Fruit fly (Drosophila melanogaster): Measurements from ENCODE around the gene CG18558.
A peak's percentile ranks its signal among the peaks of the same experiment; 100 is the strongest.

Gene CG18558

DNA sequence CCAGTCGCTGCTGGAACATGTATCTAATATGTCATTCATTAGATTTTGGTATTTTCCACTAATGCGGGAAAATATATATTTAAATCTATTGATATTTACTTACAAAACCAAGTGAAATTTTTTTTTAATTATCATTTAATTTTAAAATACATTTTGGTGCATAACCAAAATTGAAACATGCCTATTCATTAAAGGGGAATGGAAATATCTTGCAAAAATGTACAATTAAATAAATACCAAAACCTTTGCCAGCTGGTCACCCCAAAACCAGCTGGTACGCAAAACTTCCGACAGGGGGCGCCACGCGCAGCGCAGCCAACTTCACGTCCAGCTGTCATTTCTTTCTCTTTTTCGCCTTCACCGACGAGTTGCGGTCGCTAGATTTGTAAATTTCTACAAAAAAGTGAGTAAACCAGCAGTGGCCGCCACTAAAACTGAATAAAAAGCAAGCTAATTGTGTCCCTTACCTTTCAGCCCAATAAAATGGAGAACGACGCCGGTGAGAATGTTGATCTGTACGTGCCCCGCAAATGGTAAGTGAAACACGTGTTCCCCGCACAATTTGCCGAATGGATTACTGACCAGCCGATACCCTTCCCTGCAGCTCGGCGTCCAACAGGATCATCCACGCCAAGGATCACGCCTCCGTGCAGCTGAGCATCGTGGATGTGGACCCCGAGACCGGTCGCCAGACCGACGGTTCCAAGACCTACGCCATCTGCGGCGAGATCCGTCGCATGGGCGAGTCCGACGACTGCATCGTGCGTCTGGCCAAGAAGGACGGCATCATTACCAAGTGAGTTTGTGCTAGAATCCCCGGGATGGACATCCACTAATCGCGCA, 11.7 kb upstream of the CG18558 start, which contains the start of the genes CG3104 and RpS21 (continued):
- peak; percentile 52 for TF ChIP-seq sage (GFP tag; optimal IDR thresholded peaks at IDR 0.05)

DNA sequence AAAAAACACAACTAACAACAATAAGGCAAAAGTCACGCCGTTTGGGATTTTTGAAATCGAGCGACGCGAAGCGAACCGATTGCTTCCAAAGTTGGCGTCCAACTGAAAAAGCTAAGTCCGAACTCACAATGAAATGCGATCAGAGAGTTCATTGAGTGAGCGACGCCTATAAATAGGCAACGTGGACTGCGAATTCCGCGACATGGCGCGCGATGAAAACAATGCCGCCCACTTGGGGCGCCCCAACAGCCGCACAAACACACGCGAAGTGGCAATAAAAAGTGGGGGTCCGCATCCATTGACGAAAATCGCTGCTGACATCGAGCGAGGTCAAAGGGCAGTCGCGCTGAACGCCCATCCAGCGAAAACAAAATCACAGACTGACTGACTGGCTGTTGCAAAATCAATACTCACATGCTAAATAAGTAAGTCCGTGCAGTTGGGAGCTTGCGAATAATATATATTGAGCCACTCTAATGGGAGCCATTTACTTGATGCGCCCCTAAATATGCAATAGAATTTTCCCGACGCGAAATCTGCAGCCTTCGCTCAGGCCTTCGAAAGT, 11.0 kb upstream of the CG18558 start:
- TF ChIP-seq lola (GFP tag; optimal IDR thresholded peaks at IDR 0.05): no peak
- TF ChIP-seq Abd-B (GFP tag; optimal IDR thresholded peaks at IDR 0.05): no peak
- TF ChIP-seq N (GFP tag; optimal IDR thresholded peaks at IDR 0.05): peak; percentile 50
- TF ChIP-seq rgr (GFP tag; optimal IDR thresholded peaks at IDR 0.05): no peak
- TF ChIP-seq usp (GFP tag; optimal IDR thresholded peaks at IDR 0.05): no peak
- TF ChIP-seq Myc (optimal IDR thresholded peaks at IDR 0.05): peak; percentile 74
- TF ChIP-seq Hr83 (GFP tag; optimal IDR thresholded peaks at IDR 0.05; ENCODE audit: poor library complexity, severe bottlenecking): peak; percentile 8
- no peak for TF ChIP-seq psq (GFP tag; optimal IDR thresholded peaks at IDR 0.05)
- no peak for TF ChIP-seq sv (GFP tag; optimal IDR thresholded peaks at IDR 0.05)
- no peak for TF ChIP-seq Dif (GFP tag; optimal IDR thresholded peaks at IDR 0.05; ENCODE audit: partially characterized antibody)

DNA sequence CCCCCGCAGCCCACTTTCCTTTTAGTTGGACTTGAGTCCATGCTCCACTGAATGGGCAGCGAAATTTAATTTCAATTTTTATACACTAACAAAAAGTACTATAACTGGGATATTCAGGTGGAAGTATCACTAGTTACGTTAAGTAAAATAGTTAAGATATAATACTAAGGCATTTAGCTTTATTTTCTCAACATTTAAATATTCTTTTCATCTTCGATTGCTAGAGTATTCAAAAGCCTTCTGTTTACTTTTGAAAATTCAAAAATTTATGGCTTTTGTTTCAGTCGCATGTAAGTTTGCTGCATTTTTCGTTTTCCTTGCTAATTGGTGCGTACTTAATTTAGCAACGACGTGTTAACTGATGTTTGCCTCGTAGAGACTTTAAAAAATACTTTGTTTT, 7.3 kb upstream of the CG18558 start:
- TF ChIP-seq Mio (GFP tag; optimal IDR thresholded peaks at IDR 0.05) (no peak), fru (GFP tag; optimal IDR thresholded peaks at IDR 0.05) (no peak), Hr83 (GFP tag; optimal IDR thresholded peaks at IDR 0.05; ENCODE audit: poor library complexity, severe bottlenecking) (no peak), OdsH (GFP tag; optimal IDR thresholded peaks at IDR 0.05) (no peak), usp (GFP tag; optimal IDR thresholded peaks at IDR 0.05) (no peak), tai (GFP tag; optimal IDR thresholded peaks at IDR 0.05) (no peak), Hr78 (GFP tag; optimal IDR thresholded peaks at IDR 0.05) (no peak), Dif (GFP tag; optimal IDR thresholded peaks at IDR 0.05; ENCODE audit: partially characterized antibody) (no peak), sv (GFP tag; optimal IDR thresholded peaks at IDR 0.05) (no peak), Vsx2 (GFP tag; optimal IDR thresholded peaks at IDR 0.05; ENCODE audit: partially characterized antibody) (no peak), brk (GFP tag; optimal IDR thresholded peaks at IDR 0.05) (no peak), ey (GFP tag; optimal IDR thresholded peaks at IDR 0.05) (no peak), Hnf4 (GFP tag; optimal IDR thresholded peaks at IDR 0.05) (no peak), CG32264 (GFP tag; optimal IDR thresholded peaks at IDR 0.05) (no peak), Sp1 (GFP tag; optimal IDR thresholded peaks at IDR 0.05) (no peak), dl (GFP tag; optimal IDR thresholded peaks at IDR 0.05; ENCODE audit: insufficient read depth in 1 of 2, partially characterized antibody in 2 of 2) (no peak), HLH106 (tag; optimal IDR thresholded peaks at IDR 0.05) (no peak), woc (GFP tag; optimal IDR thresholded peaks at IDR 0.05) (no peak), Rel (GFP tag; optimal IDR thresholded peaks at IDR 0.05) (no peak), Rel (tag; optimal IDR thresholded peaks at IDR 0.05) (no peak)

DNA sequence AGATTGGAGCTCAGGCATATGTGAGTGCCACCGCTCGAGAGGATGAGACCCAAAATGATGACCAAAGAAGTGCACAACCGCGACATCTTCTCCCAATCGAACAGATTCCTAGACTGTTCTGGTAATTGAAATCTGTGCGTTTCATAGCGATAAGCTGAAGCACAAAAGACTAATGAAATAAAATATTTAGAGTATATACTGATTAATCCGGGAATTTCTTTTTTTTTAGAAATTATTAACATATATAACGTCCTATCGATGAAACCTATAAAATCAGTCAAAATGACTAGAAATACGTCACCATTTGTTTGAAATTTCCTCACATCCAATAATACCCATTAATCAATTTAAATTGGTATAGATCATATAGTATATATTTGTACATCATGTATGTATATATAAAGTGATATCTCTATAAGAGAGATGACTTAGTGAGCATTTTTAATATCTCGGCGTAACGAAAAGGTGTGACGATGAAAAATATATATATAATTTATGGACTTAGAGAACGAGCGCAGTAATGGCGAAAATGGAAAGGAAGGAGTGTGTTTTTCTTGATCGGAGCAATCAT, 2.9 kb upstream of the CG18558 start, which contains the start of the genes CG3117 and CG2983:
Gene CG3117, minus strand, starts transcription at position 101 of the 571 bp plus-strand sequence.
Gene CG2983, plus strand, starts transcription at position 521 of the 571 bp plus-strand sequence.
- TF ChIP-seq pan (optimal IDR thresholded peaks at IDR 0.05): no peak
- TF ChIP-seq OdsH (GFP tag; optimal IDR thresholded peaks at IDR 0.05): no peak
- TF ChIP-seq Rel (GFP tag; optimal IDR thresholded peaks at IDR 0.05): no peak
- TF ChIP-seq Rel (tag; optimal IDR thresholded peaks at IDR 0.05): peak; percentile 81

DNA sequence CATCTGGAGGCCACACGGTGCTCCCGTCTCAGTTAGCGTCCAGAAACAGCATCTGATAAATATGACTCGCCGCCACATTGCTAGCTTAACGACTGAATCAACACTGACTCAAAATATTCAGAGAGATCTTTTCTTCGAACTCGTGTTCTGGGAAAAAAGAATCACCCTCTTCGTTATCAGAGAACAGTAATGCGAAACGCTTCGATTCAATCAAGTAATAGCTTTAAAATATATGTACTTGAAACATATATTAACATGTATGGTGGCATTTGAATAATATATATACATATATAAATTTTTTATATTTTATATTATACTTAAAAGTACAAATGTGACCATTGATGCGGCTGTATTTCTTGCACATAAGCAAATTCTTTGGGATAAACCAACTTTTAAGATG, 1.3 kb upstream of the CG18558 start, which contains the start of gene CG18557:
Gene CG18557, minus strand, starts transcription at position 101 of the 400 bp plus-strand sequence.
- TF ChIP-seq Rel (GFP tag; optimal IDR thresholded peaks at IDR 0.05): no peak
- peak; percentile 31 for TF ChIP-seq Rel (tag; optimal IDR thresholded peaks at IDR 0.05)
- TF ChIP-seq usp (GFP tag; optimal IDR thresholded peaks at IDR 0.05): no peak
- no peak for TF ChIP-seq sv (GFP tag; optimal IDR thresholded peaks at IDR 0.05)
- TF ChIP-seq HLH106 (tag; optimal IDR thresholded peaks at IDR 0.05): no peak
- TF ChIP-seq OdsH (GFP tag; optimal IDR thresholded peaks at IDR 0.05): no peak
- no peak for TF ChIP-seq Jra (GFP tag; optimal IDR thresholded peaks at IDR 0.05)
- TF ChIP-seq dsf (GFP tag; optimal IDR thresholded peaks at IDR 0.05; ENCODE audit: borderline replicate concordance): no peak
- TF ChIP-seq Abd-B (GFP tag; optimal IDR thresholded peaks at IDR 0.05): no peak
- no peak for TF ChIP-seq dl (GFP tag; optimal IDR thresholded peaks at IDR 0.05; ENCODE audit: insufficient read depth in 1 of 2, partially characterized antibody in 2 of 2)
- TF ChIP-seq CG9705 (GFP tag; optimal IDR thresholded peaks at IDR 0.05): no peak
- TF ChIP-seq h (GFP tag; optimal IDR thresholded peaks at IDR 0.05): no peak
- TF ChIP-seq psq (GFP tag; optimal IDR thresholded peaks at IDR 0.05): no peak
- TF ChIP-seq Dfd (GFP tag; optimal IDR thresholded peaks at IDR 0.05): no peak
- no peak for TF ChIP-seq jim (GFP tag; optimal IDR thresholded peaks at IDR 0.05)
- TF ChIP-seq dmrt93B (GFP tag; optimal IDR thresholded peaks at IDR 0.05): no peak
- peak; percentile 1 for TF ChIP-seq fru (GFP tag; optimal IDR thresholded peaks at IDR 0.05)
